Fruit fly (Drosophila melanogaster) whole organism, embryonic: Measurements from ENCODE around the gene mtTFB2.

Experiments
- B-H1 ChIP-seq: fragments of 200-800 bp; sonication (Bioruptor generic); IDR thresholded peaks from 3 replicates; pipeline ENCODE4 v1.3.6; 2022; ENCODE audit warnings: missing biosample characterization, missing genetic modification characterization
- C15 ChIP-seq: fragments of 200-800 bp; sonication (Bioruptor generic); IDR thresholded peaks from 3 replicates; pipeline ENCODE4 v1.3.6; 2022; ENCODE audit warnings: missing biosample characterization, missing genetic modification characterization
- CG12299 ChIP-seq: fragments of 200-800 bp; sonication (Bioruptor generic); optimal IDR thresholded peaks from 2 replicates; lab custom pipeline; 2018; ENCODE audit warnings: missing biosample characterization, mild to moderate bottlenecking, missing genetic modification characterization
- CG13424 ChIP-seq: fragments of 200-800 bp; sonication (Bioruptor generic); optimal IDR thresholded peaks from 2 replicates; lab custom pipeline; 2019; ENCODE audit warnings: missing biosample characterization, mild to moderate bottlenecking, missing genetic modification characterization, moderate library complexity
- CG14667 ChIP-seq: fragments of 200-800 bp; sonication (Bioruptor generic); IDR thresholded peaks from 2 replicates; pipeline ENCODE4 v1.3.6; 2022; ENCODE audit warnings: missing biosample characterization, missing genetic modification characterization
- CG14710 ChIP-seq: fragments of 200-800 bp; sonication (Bioruptor generic); optimal IDR thresholded peaks from 3 replicates; lab custom pipeline; 2019; ENCODE audit warnings: missing biosample characterization, mild to moderate bottlenecking, missing genetic modification characterization, moderate library complexity
- CG15601 ChIP-seq: fragments of 200-800 bp; sonication (Bioruptor generic); optimal IDR thresholded peaks from 3 replicates; lab custom pipeline; 2019; ENCODE audit warnings: missing biosample characterization, mild to moderate bottlenecking, missing genetic modification characterization, moderate library complexity
- CG17568 ChIP-seq: fragments of 200-800 bp; sonication (Bioruptor generic); optimal IDR thresholded peaks from 2 replicates; lab custom pipeline; 2018; ENCODE audit warnings: missing biosample characterization, mild to moderate bottlenecking, missing genetic modification characterization, moderate library complexity
- CG17612 ChIP-seq: fragments of 200-800 bp; sonication (Bioruptor generic); IDR thresholded peaks from 2 replicates; pipeline ENCODE4 v1.3.6; 2022; ENCODE audit warnings: missing biosample characterization, missing genetic modification characterization
- CG18262 ChIP-seq: fragments of 200-800 bp; optimal IDR thresholded peaks from 3 replicates; lab custom pipeline; 2019; ENCODE audit warnings: missing biosample characterization, mild to moderate bottlenecking, missing genetic modification characterization, moderate library complexity
- CG2120 ChIP-seq: fragments of 200-800 bp; sonication (Bioruptor generic); optimal IDR thresholded peaks from 3 replicates; lab custom pipeline; 2016; ENCODE audit warnings: missing biosample characterization, missing genetic modification characterization
- CG2712 ChIP-seq: fragments of 200-800 bp; optimal IDR thresholded peaks from 3 replicates; lab custom pipeline; 2019; ENCODE audit warnings: missing biosample characterization, mild to moderate bottlenecking, missing genetic modification characterization, moderate library complexity
- CG2889 ChIP-seq: fragments of 200-800 bp; sonication (Bioruptor generic); IDR thresholded peaks from 3 replicates; pipeline ENCODE4 v1.3.6; 2022; ENCODE audit warnings: missing biosample characterization, missing genetic modification characterization
- CG30020 ChIP-seq: fragments of 200-800 bp; optimal IDR thresholded peaks from 2 replicates; lab custom pipeline; 2019; ENCODE audit warnings: missing biosample characterization, mild to moderate bottlenecking, missing genetic modification characterization, moderate library complexity
- CG3281 ChIP-seq: fragments of 200-800 bp; sonication (Bioruptor generic); optimal IDR thresholded peaks from 3 replicates; lab custom pipeline; 2017; ENCODE audit warnings: missing biosample characterization, mild to moderate bottlenecking, missing genetic modification characterization
- CG4360 ChIP-seq: fragments of 200-800 bp; sonication (Bioruptor generic); IDR thresholded peaks from 2 replicates; pipeline ENCODE4 v1.3.6; 2022; ENCODE audit warnings: missing biosample characterization, missing genetic modification characterization
- CG7928 ChIP-seq: fragments of 200-800 bp; sonication (Bioruptor generic); optimal IDR thresholded peaks from 2 replicates; lab custom pipeline; 2017; ENCODE audit warnings: missing biosample characterization, mild to moderate bottlenecking, missing genetic modification characterization
- CG8089 ChIP-seq: fragments of 200-800 bp; sonication (Bioruptor generic); optimal IDR thresholded peaks from 3 replicates; lab custom pipeline; 2016; ENCODE audit warnings: missing biosample characterization, missing genetic modification characterization
- CG8765 ChIP-seq: fragments of 200-800 bp; sonication (Bioruptor generic); IDR thresholded peaks from 2 replicates; pipeline ENCODE4 v1.3.6; 2022; ENCODE audit warnings: missing biosample characterization, missing genetic modification characterization
- Dek ChIP-seq: fragments of 200-800 bp; sonication (Bioruptor generic); optimal IDR thresholded peaks from 3 replicates; lab custom pipeline; 2019; ENCODE audit warnings: missing biosample characterization, mild to moderate bottlenecking, missing genetic modification characterization, moderate library complexity
- E2f2 ChIP-seq: fragments of 200-800 bp; sonication (Bioruptor generic); IDR thresholded peaks from 2 replicates; pipeline ENCODE4 v1.3.6; 2022; ENCODE audit warnings: missing biosample characterization, missing genetic modification characterization
- Elba2 ChIP-seq: fragments of 200-800 bp; sonication (Bioruptor generic); optimal IDR thresholded peaks from 3 replicates; lab custom pipeline; 2016; ENCODE audit warnings: missing biosample characterization, missing genetic modification characterization
- HLH4C ChIP-seq: fragments of 200-800 bp; sonication (Bioruptor generic); IDR thresholded peaks from 3 replicates; pipeline ENCODE4 v1.3.6; 2022; ENCODE audit warnings: missing biosample characterization, missing genetic modification characterization; ENCODE audit not compliant: partially characterized antibody
- MESR4 ChIP-seq: fragments of 200-800 bp; sonication (Bioruptor generic); optimal IDR thresholded peaks from 2 replicates; lab custom pipeline; 2018; ENCODE audit warnings: missing biosample characterization, mild to moderate bottlenecking, missing genetic modification characterization, moderate library complexity
- Rx ChIP-seq: fragments of 200-800 bp; sonication (Bioruptor generic); IDR thresholded peaks from 2 replicates; pipeline ENCODE4 v1.3.6; 2022; ENCODE audit warnings: missing biosample characterization, missing genetic modification characterization
- ac ChIP-seq: fragments of 200-800 bp; sonication (Bioruptor generic); optimal IDR thresholded peaks from 3 replicates; lab custom pipeline; 2017; ENCODE audit warnings: missing biosample characterization, mild to moderate bottlenecking, missing genetic modification characterization
- chm ChIP-seq: fragments of 200-800 bp; sonication (Bioruptor generic); IDR thresholded peaks from 2 replicates; pipeline ENCODE4 v1.3.6; 2022; ENCODE audit warnings: missing biosample characterization, missing genetic modification characterization
- ewg ChIP-seq: fragments of 200-800 bp; sonication (Bioruptor generic); optimal IDR thresholded peaks from 3 replicates; lab custom pipeline; 2017; ENCODE audit warnings: mild to moderate bottlenecking, missing biosample characterization, missing genetic modification reagents, missing genetic modification characterization
- fd64A ChIP-seq: fragments of 200-800 bp; sonication (Bioruptor generic); optimal IDR thresholded peaks from 3 replicates; lab custom pipeline; 2018; ENCODE audit warnings: missing biosample characterization, mild to moderate bottlenecking, missing genetic modification characterization
- gce ChIP-seq: fragments of 200-800 bp; sonication (Bioruptor generic); IDR thresholded peaks from 3 replicates; pipeline ENCODE4 v1.3.6; 2022; ENCODE audit warnings: missing biosample characterization, missing genetic modification characterization
- grn ChIP-seq: fragments of 200-800 bp; sonication (Bioruptor generic); optimal IDR thresholded peaks from 3 replicates; lab custom pipeline; 2017; ENCODE audit warnings: missing biosample characterization, missing genetic modification characterization
- hth ChIP-seq: fragments of >200 bp; optimal IDR thresholded peaks from 2 replicates; lab custom pipeline; 2017; ENCODE audit warnings: inconsistent platforms
- jing ChIP-seq: fragments of 200-800 bp; sonication (Bioruptor generic); optimal IDR thresholded peaks from 2 replicates; lab custom pipeline; 2018; ENCODE audit warnings: missing biosample characterization, mild to moderate bottlenecking, missing genetic modification characterization
- kah ChIP-seq: fragments of 200-800 bp; sonication (Bioruptor generic); optimal IDR thresholded peaks from 2 replicates; lab custom pipeline; 2018; ENCODE audit warnings: missing biosample characterization, mild to moderate bottlenecking, missing genetic modification characterization
- kni ChIP-seq: fragments of 200-800 bp; sonication (Bioruptor generic); optimal IDR thresholded peaks from 3 replicates; lab custom pipeline; 2017; ENCODE audit warnings: mild to moderate bottlenecking, missing biosample characterization, missing genetic modification reagents, missing genetic modification characterization
- mam ChIP-seq: fragments of 200-800 bp; sonication (Bioruptor generic); optimal IDR thresholded peaks from 3 replicates; lab custom pipeline; 2016; ENCODE audit warnings: missing biosample characterization, missing genetic modification characterization
- mirr ChIP-seq: fragments of 200-800 bp; sonication (Bioruptor generic); optimal IDR thresholded peaks from 3 replicates; lab custom pipeline; 2018; ENCODE audit warnings: missing biosample characterization, mild to moderate bottlenecking, missing genetic modification characterization
- mld ChIP-seq: fragments of 200-800 bp; sonication (Bioruptor generic); IDR thresholded peaks from 3 replicates; pipeline ENCODE4 v1.3.6; 2022; ENCODE audit warnings: missing biosample characterization, missing genetic modification characterization; ENCODE audit not compliant: partially characterized antibody
- org-1 ChIP-seq: fragments of 200-800 bp; sonication (Bioruptor generic); optimal IDR thresholded peaks from 2 replicates; lab custom pipeline; 2017; ENCODE audit warnings: missing biosample characterization, missing genetic modification characterization
- pan ChIP-seq, 4 experiments: fragments of >200 bp in 3 of 4; fragments of 200-800 bp in 1 of 4; sonication (Bioruptor generic) in 1 of 4; optimal IDR thresholded peaks in 3 of 4; IDR thresholded peaks in 1 of 4; 2 replicates each; pipeline versions ENCODE4 v1.3.6 to Lab custom; 2017 to 2022; ENCODE audit warnings: missing biosample characterization in 2 of 4, missing genetic modification characterization in 2 of 4, mixed read lengths in 1 of 4
- pzg ChIP-seq: fragments of 200-800 bp; sonication (Bioruptor generic); optimal IDR thresholded peaks from 3 replicates; lab custom pipeline; 2018; ENCODE audit warnings: missing biosample characterization, mild to moderate bottlenecking, missing genetic modification characterization, moderate library complexity
- ranshi ChIP-seq: fragments of 200-800 bp; sonication (Bioruptor generic); IDR thresholded peaks from 2 replicates; pipeline ENCODE4 v1.3.6; 2022; ENCODE audit warnings: missing biosample characterization, missing genetic modification characterization
- sna ChIP-seq: fragments of 200-800 bp; sonication (Bioruptor generic); IDR thresholded peaks from 2 replicates; pipeline ENCODE4 v1.3.6; 2022; ENCODE audit warnings: missing biosample characterization, missing genetic modification characterization; ENCODE audit not compliant: partially characterized antibody
- ssp ChIP-seq: fragments of 200-800 bp; sonication (Bioruptor generic); IDR thresholded peaks from 2 replicates; pipeline ENCODE4 v1.3.6; 2022; ENCODE audit warnings: missing biosample characterization, missing genetic modification characterization
- stwl ChIP-seq: fragments of 200-800 bp; sonication (Bioruptor generic); optimal IDR thresholded peaks from 3 replicates; lab custom pipeline; 2018; ENCODE audit warnings: missing biosample characterization, mild to moderate bottlenecking, missing genetic modification characterization, moderate library complexity
- tll ChIP-seq, 2 experiments: fragments of 200-800 bp in 1 of 2; fragments of >200 bp in 1 of 2; sonication (Bioruptor generic) in 1 of 2; optimal IDR thresholded peaks; 2 replicates each; lab custom pipeline; 2017 to 2019; ENCODE audit warnings: missing biosample characterization in 2 of 2, missing genetic modification characterization in 2 of 2, mild to moderate bottlenecking in 1 of 2, moderate library complexity in 1 of 2
- twi ChIP-seq: fragments of 200-800 bp; optimal IDR thresholded peaks from 2 replicates; lab custom pipeline; 2019; ENCODE audit warnings: missing biosample characterization, mild to moderate bottlenecking, missing genetic modification characterization, moderate library complexity
- vnd ChIP-seq: fragments of 200-800 bp; sonication (Bioruptor generic); IDR thresholded peaks from 3 replicates; pipeline ENCODE4 v1.3.6; 2022; ENCODE audit warnings: missing biosample characterization, missing genetic modification characterization; ENCODE audit not compliant: partially characterized antibody
- zen2 ChIP-seq: fragments of 200-800 bp; sonication (Bioruptor generic); IDR thresholded peaks from 3 replicates; pipeline ENCODE4 v1.3.6; 2022; ENCODE audit warnings: missing biosample characterization, missing genetic modification characterization; ENCODE audit not compliant: partially characterized antibody

The mtTFB2 gene

dm6 chr3R:10079267-10079987 is 34.1 kb downstream of the mtTFB2 start (continued):
- TF ChIP-seq Elba2 (GFP tag; lab: Kevin White, UChicago) (no peak), chm (GFP tag; lab: Robert Waterston, UW) (no peak), B-H1 (GFP tag; lab: Robert Waterston, UW) (0 out of 3 replicates have a peak, but pooled peaks have one; percentile 12), CG3281 (no peak), sna (GFP tag; lab: Robert Waterston, UW) (no peak), CG18262 (tag; lab: Kevin White, UChicago) (no peak), CG17568 (GFP tag; lab: Kevin White, UChicago) (no peak), zen2 (GFP tag; lab: Robert Waterston, UW) (no peak), CG8765 (GFP tag; lab: Robert Waterston, UW) (no peak), CG14710 (tag; lab: Kevin White, UChicago) (no peak), kni (no peak), fd64A (no peak), jing (no peak), mld (GFP tag; lab: Robert Waterston, UW) (no peak), CG13424 (tag; lab: Kevin White, UChicago) (peak; percentile 8), CG14667 (GFP tag; lab: Robert Waterston, UW) (no peak), CG15601 (tag; lab: Kevin White, UChicago) (no peak), Dek (tag; lab: Kevin White, UChicago) (no peak), CG2712 (peak; percentile 45), CG7928 (no peak), CG2120 (GFP tag; lab: Kevin White, UChicago) (peak; percentile 14), CG2889 (GFP tag; lab: Robert Waterston, UW) (no peak), vnd (no peak), tll (GFP tag; optimal IDR thresholded peaks at IDR 0.05; lab: Kevin White, UChicago) (no peak), hth (lab: Kevin White, UChicago) (no peak), CG12299 (tag; lab: Kevin White, UChicago) (no peak), stwl (tag; lab: Kevin White, UChicago) (no peak), ranshi (peak; percentile 40; the same call in 1 of the 2 replicates), MESR4 (GFP tag; lab: Kevin White, UChicago) (no peak), mirr (GFP tag; lab: Kevin White, UChicago) (no peak), org-1 (GFP tag; lab: Kevin White, UChicago) (no peak), CG8089 (GFP tag; lab: Kevin White, UChicago) (no peak), pan (optimal IDR thresholded peaks at IDR 0.05; lab: Kevin White, UChicago) (no peak), pan (GFP tag; optimal IDR thresholded peaks at IDR 0.05 in 1 of 2, IDR thresholded peaks at IDR 0.05 in 1 of 2) (no peak), C15 (GFP tag; lab: Robert Waterston, UW) (no peak), CG17612 (GFP tag; lab: Robert Waterston, UW) (no peak), mam (GFP tag; lab: Kevin White, UChicago) (peak; percentile 41), kah (no peak), CG4360 (GFP tag; lab: Robert Waterston, UW) (no peak), ewg (GFP tag; lab: Kevin White, UChicago) (peak; percentile 17), CG30020 (tag; lab: Kevin White, UChicago) (no peak), ssp (GFP tag; lab: Robert Waterston, UW) (0 out of 2 replicates have a peak, but pooled peaks have one; percentile 19), Rx (GFP tag; lab: Robert Waterston, UW) (peak; percentile 14; the same call in 1 of the 2 replicates), E2f2 (GFP tag; lab: Robert Waterston, UW) (no peak), ac (GFP tag; lab: Kevin White, UChicago) (no peak), gce (0 out of 3 replicates have a peak, but pooled peaks have one; percentile 11), HLH4C (GFP tag; lab: Robert Waterston, UW) (no peak), twi (tag; lab: Kevin White, UChicago) (no peak), pzg (GFP tag; lab: Kevin White, UChicago) (no peak), grn (GFP tag; lab: Kevin White, UChicago) (no peak)
